Fruit fly (Drosophila melanogaster): ENCODE data around the gene CG44270.

DNA sequence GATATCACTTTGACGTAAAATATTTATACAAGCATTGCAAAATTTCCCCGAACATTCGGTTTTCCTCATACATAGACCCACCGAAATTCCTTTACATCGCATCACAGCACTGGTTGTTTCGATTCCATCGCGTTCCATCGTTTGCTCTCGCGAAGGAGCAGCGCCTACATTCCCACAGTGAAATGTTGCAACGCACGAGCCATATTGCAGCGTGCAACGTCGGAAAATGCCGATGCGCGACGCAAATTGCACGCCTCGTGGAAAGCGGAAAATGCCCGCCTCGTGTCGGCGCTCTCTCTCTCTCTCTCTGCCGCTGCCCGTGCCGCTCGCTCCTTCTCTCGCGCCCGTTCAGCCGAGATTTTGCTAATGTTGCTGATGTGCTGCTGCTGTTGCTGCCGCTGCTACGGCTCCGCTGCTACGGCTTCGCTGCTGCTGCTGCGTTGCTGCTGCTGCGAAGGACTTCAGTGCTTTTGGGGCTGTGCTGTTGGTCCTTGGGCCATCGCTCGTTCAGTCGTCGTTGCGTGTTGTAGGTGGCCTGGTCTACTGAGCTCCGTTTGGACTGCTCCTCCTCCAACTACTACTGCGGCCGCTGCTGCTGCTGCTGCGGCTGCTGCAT, 31.0 kb downstream of the CG44270 start:
- TF ChIP-seq gl (tag; optimal IDR thresholded peaks at IDR 0.05) (no peak), CG8159 (tag; optimal IDR thresholded peaks at IDR 0.05) (no peak), EcR (GFP tag; optimal IDR thresholded peaks at IDR 0.05) (no peak)
